Worm (Caenorhabditis elegans) whole organism, mixed stage, embryonic: ENCODE measurements around the gene lpr-3.

Experiments
- bed-3 ChIP-seq: fragments of 200-800 bp; sonication (Bioruptor generic); optimal IDR thresholded peaks from 3 replicates; lab custom pipeline; 2018; ENCODE audit warnings: mild to moderate bottlenecking, missing genetic modification characterization, moderate library complexity, missing compliant biosample characterization
- ceh-39 ChIP-seq: fragments of 150-350 bp; optimal IDR thresholded peaks from 2 replicates; lab custom pipeline; 2014; ENCODE audit warnings: missing biosample characterization, missing genetic modification characterization
- ceh-83 ChIP-seq: fragments of 200-800 bp; sonication (Bioruptor generic); optimal IDR thresholded peaks from 2 replicates; lab custom pipeline; 2018; ENCODE audit warnings: mild to moderate bottlenecking, missing genetic modification characterization, missing compliant biosample characterization
- drap-1 ChIP-seq: fragments of 200-800 bp; sonication (Bioruptor generic); optimal IDR thresholded peaks from 3 replicates; lab custom pipeline; 2018; ENCODE audit warnings: mild to moderate bottlenecking, missing genetic modification characterization, missing compliant biosample characterization
- lin-13 ChIP-seq: fragments of 150-350 bp; optimal IDR thresholded peaks from 2 replicates; lab custom pipeline; 2014; ENCODE audit warnings: missing biosample characterization, missing genetic modification characterization
- lin-32 ChIP-seq: fragments of 200-800 bp; sonication (Bioruptor generic); optimal IDR thresholded peaks from 2 replicates; lab custom pipeline; 2018; ENCODE audit warnings: mild to moderate bottlenecking, missing genetic modification characterization, missing compliant biosample characterization
- mls-2 ChIP-seq: sonication (generic microtip); optimal IDR thresholded peaks from 2 replicates; lab custom pipeline; 2016; ENCODE audit warnings: mild to moderate bottlenecking, missing genetic modification characterization, moderate library complexity, missing compliant biosample characterization
- nhr-76 ChIP-seq: sonication (generic microtip); optimal IDR thresholded peaks from 2 replicates; lab custom pipeline; 2017; ENCODE audit warnings: missing biosample characterization, missing genetic modification characterization
- pha-4 ChIP-seq: fragments of 150-350 bp; optimal IDR thresholded peaks from 2 replicates; lab custom pipeline; 2018; ENCODE audit warnings: missing biosample characterization, missing genetic modification reagents, missing genetic modification characterization
- sem-2 ChIP-seq: fragments of 200-800 bp; sonication (Bioruptor generic); optimal IDR thresholded peaks from 2 replicates; lab custom pipeline; 2018; ENCODE audit warnings: mild to moderate bottlenecking, missing genetic modification characterization, missing compliant biosample characterization
- tbx-8 ChIP-seq: fragments of 200-800 bp; sonication (Bioruptor generic); optimal IDR thresholded peaks from 2 replicates; lab custom pipeline; 2018; ENCODE audit warnings: mild to moderate bottlenecking, missing genetic modification characterization, moderate library complexity, missing compliant biosample characterization
- unc-120 ChIP-seq: sonication (generic microtip); optimal IDR thresholded peaks from 2 replicates; lab custom pipeline; 2017; ENCODE audit warnings: missing genetic modification characterization, missing compliant biosample characterization; ENCODE audit not compliant: poor library complexity, severe bottlenecking
- zip-8 ChIP-seq: fragments of 150-350 bp; optimal IDR thresholded peaks from 2 replicates; lab custom pipeline; 2014; ENCODE audit warnings: missing biosample characterization, missing genetic modification characterization

lpr-3 gene

ce11 chrX:11109200-11109599 is 52.0 kb downstream of the lpr-3 start, which contains the start of gene grd-1:
grd-1 (plus strand) TSS chrX:11109440.
- TF ChIP-seq lin-13 (no peak), sem-2 (GFP tag; lab: Kevin White, UChicago) (no peak), unc-120 (no peak), tbx-8 (GFP tag; lab: Kevin White, UChicago) (no peak), ceh-39 (tag; lab: Kevin White, UChicago) (no peak), mls-2 (tag; lab: Kevin White, UChicago) (no peak), ceh-83 (no peak), bed-3 (GFP tag; lab: Kevin White, UChicago) (no peak), pha-4 (tag; lab: Kevin White, UChicago) (no peak), drap-1 (GFP tag; lab: Kevin White, UChicago) (no peak), nhr-76 (no peak), lin-32 (GFP tag; lab: Kevin White, UChicago) (no peak), zip-8 (tag; lab: Kevin White, UChicago) (no peak)
